Fruit fly (Drosophila melanogaster) whole organism, embryonic: ENCODE data around the gene mRpL16.

Experiments
- Atf6 ChIP-seq: fragments of 200-800 bp; sonication (Bioruptor generic); IDR thresholded peaks from 2 replicates; pipeline ENCODE4 v1.3.6; 2022; ENCODE audit warnings: missing biosample characterization, missing genetic modification characterization
- Bgb ChIP-seq: fragments of 200-800 bp; sonication (Bioruptor generic); IDR thresholded peaks from 2 replicates; pipeline ENCODE4 v1.3.6; 2022; ENCODE audit warnings: missing biosample characterization, missing genetic modification characterization; ENCODE audit not compliant: partially characterized antibody
- BtbVII ChIP-seq: fragments of 200-800 bp; sonication (Bioruptor generic); optimal IDR thresholded peaks from 3 replicates; lab custom pipeline; 2017; ENCODE audit warnings: missing biosample characterization, mild to moderate bottlenecking, missing genetic modification characterization
- CG10462 ChIP-seq: fragments of 200-800 bp; sonication (Bioruptor generic); optimal IDR thresholded peaks from 2 replicates; lab custom pipeline; 2016; ENCODE audit warnings: missing biosample characterization, missing genetic modification characterization
- CG10565 ChIP-seq: fragments of 200-800 bp; sonication (Bioruptor generic); optimal IDR thresholded peaks from 3 replicates; lab custom pipeline; 2016; ENCODE audit warnings: missing biosample characterization, mild to moderate bottlenecking, missing genetic modification characterization
- CG11085 ChIP-seq: fragments of 200-800 bp; sonication (Bioruptor generic); IDR thresholded peaks from 2 replicates; pipeline ENCODE4 v1.3.6; 2022; ENCODE audit warnings: missing biosample characterization, missing genetic modification characterization
- CG13894 ChIP-seq: fragments of 200-800 bp; sonication (Bioruptor generic); optimal IDR thresholded peaks from 3 replicates; lab custom pipeline; 2018; ENCODE audit warnings: missing biosample characterization, mild to moderate bottlenecking, missing genetic modification characterization, moderate library complexity
- CG15269 ChIP-seq: fragments of 200-800 bp; sonication (Bioruptor generic); optimal IDR thresholded peaks from 2 replicates; lab custom pipeline; 2018; ENCODE audit warnings: missing biosample characterization, mild to moderate bottlenecking, missing genetic modification characterization, moderate library complexity
- CG15696 ChIP-seq: fragments of 200-800 bp; sonication (Bioruptor generic); optimal IDR thresholded peaks from 2 replicates; lab custom pipeline; 2019; ENCODE audit warnings: missing biosample characterization, mild to moderate bottlenecking, missing genetic modification characterization, moderate library complexity
- CG18262 ChIP-seq: fragments of 200-800 bp; optimal IDR thresholded peaks from 3 replicates; lab custom pipeline; 2019; ENCODE audit warnings: missing biosample characterization, mild to moderate bottlenecking, missing genetic modification characterization, moderate library complexity
- CG2120 ChIP-seq: fragments of 200-800 bp; sonication (Bioruptor generic); optimal IDR thresholded peaks from 3 replicates; lab custom pipeline; 2016; ENCODE audit warnings: missing biosample characterization, missing genetic modification characterization
- CG31224 ChIP-seq: fragments of 200-800 bp; sonication (Bioruptor generic); IDR thresholded peaks from 2 replicates; pipeline ENCODE4 v1.3.6; 2022; ENCODE audit warnings: missing biosample characterization, missing genetic modification characterization
- CG34422 ChIP-seq: fragments of 200-800 bp; sonication (Bioruptor generic); IDR thresholded peaks from 3 replicates; pipeline ENCODE4 v1.3.6; 2022; ENCODE audit warnings: missing biosample characterization, missing genetic modification characterization
- CG4328 ChIP-seq: fragments of 200-800 bp; sonication (Bioruptor generic); optimal IDR thresholded peaks from 3 replicates; lab custom pipeline; 2017; ENCODE audit warnings: missing biosample characterization, missing genetic modification reagents, missing genetic modification characterization
- CG4730 ChIP-seq: fragments of 200-800 bp; sonication (Bioruptor generic); IDR thresholded peaks from 2 replicates; pipeline ENCODE4 v1.3.6; 2022; ENCODE audit warnings: missing biosample characterization, missing genetic modification characterization
- CG6254 ChIP-seq: fragments of 200-800 bp; sonication (Bioruptor generic); optimal IDR thresholded peaks from 3 replicates; lab custom pipeline; 2017; ENCODE audit warnings: mild to moderate bottlenecking, missing biosample characterization, missing genetic modification reagents, missing genetic modification characterization
- CG8765 ChIP-seq: fragments of 200-800 bp; sonication (Bioruptor generic); IDR thresholded peaks from 2 replicates; pipeline ENCODE4 v1.3.6; 2022; ENCODE audit warnings: missing biosample characterization, missing genetic modification characterization
- CG9727 ChIP-seq: fragments of 200-800 bp; sonication (Bioruptor generic); optimal IDR thresholded peaks from 3 replicates; lab custom pipeline; 2017; ENCODE audit warnings: missing biosample characterization, mild to moderate bottlenecking, missing genetic modification characterization
- CG9797 ChIP-seq: fragments of 200-800 bp; sonication (Bioruptor generic); optimal IDR thresholded peaks from 3 replicates; lab custom pipeline; 2018; ENCODE audit warnings: missing biosample characterization, mild to moderate bottlenecking, missing genetic modification characterization
- Dp ChIP-seq: fragments of 200-800 bp; sonication (Bioruptor generic); optimal IDR thresholded peaks from 2 replicates; lab custom pipeline; 2018; ENCODE audit warnings: missing biosample characterization, mild to moderate bottlenecking, missing genetic modification characterization, moderate library complexity
- H2.0 ChIP-seq: fragments of 200-800 bp; sonication (Bioruptor generic); IDR thresholded peaks from 2 replicates; pipeline ENCODE4 v1.3.6; 2022; ENCODE audit warnings: missing biosample characterization, missing genetic modification characterization
- HLH4C ChIP-seq: fragments of 200-800 bp; sonication (Bioruptor generic); IDR thresholded peaks from 3 replicates; pipeline ENCODE4 v1.3.6; 2022; ENCODE audit warnings: missing biosample characterization, missing genetic modification characterization; ENCODE audit not compliant: partially characterized antibody
- HLH54F ChIP-seq: fragments of 200-800 bp; sonication (Bioruptor generic); optimal IDR thresholded peaks from 3 replicates; lab custom pipeline; 2016; ENCODE audit warnings: missing biosample characterization, missing genetic modification characterization
- Hey ChIP-seq: fragments of 200-800 bp; sonication (Bioruptor generic); optimal IDR thresholded peaks from 3 replicates; lab custom pipeline; 2018; ENCODE audit warnings: missing biosample characterization, mild to moderate bottlenecking, missing genetic modification characterization
- HmgD ChIP-seq: fragments of 200-800 bp; sonication (Bioruptor generic); optimal IDR thresholded peaks from 3 replicates; lab custom pipeline; 2016; ENCODE audit warnings: missing biosample characterization, missing genetic modification characterization
- Hr3 ChIP-seq: fragments of 200-800 bp; sonication (Bioruptor generic); optimal IDR thresholded peaks from 3 replicates; lab custom pipeline; 2016; ENCODE audit warnings: missing biosample characterization, missing genetic modification characterization
- Max ChIP-seq: fragments of 200-800 bp; sonication (Bioruptor generic); optimal IDR thresholded peaks from 2 replicates; lab custom pipeline; 2016; ENCODE audit warnings: missing biosample characterization, mild to moderate bottlenecking, missing genetic modification characterization
- NfI ChIP-seq: fragments of 200-800 bp; sonication (Bioruptor generic); optimal IDR thresholded peaks from 3 replicates; lab custom pipeline; 2018; ENCODE audit warnings: missing biosample characterization, mild to moderate bottlenecking, missing genetic modification characterization, moderate library complexity
- Opbp ChIP-seq: fragments of 200-800 bp; sonication (Bioruptor generic); IDR thresholded peaks from 3 replicates; pipeline ENCODE4 v1.3.6; 2022; ENCODE audit warnings: missing biosample characterization, missing genetic modification characterization; ENCODE audit not compliant: partially characterized antibody
- Sin3A ChIP-seq: fragments of >200 bp; optimal IDR thresholded peaks from 2 replicates; lab custom pipeline; 2018
- Sox102F ChIP-seq: fragments of 200-800 bp; sonication (Bioruptor generic); optimal IDR thresholded peaks from 2 replicates; lab custom pipeline; 2018; ENCODE audit warnings: missing biosample characterization, mild to moderate bottlenecking, missing genetic modification characterization, moderate library complexity
- Xrp1 ChIP-seq: fragments of 200-800 bp; sonication (Bioruptor generic); IDR thresholded peaks from 2 replicates; pipeline ENCODE4 v1.3.6; 2022; ENCODE audit warnings: missing biosample characterization, missing genetic modification characterization
- YL-1 ChIP-seq: fragments of 200-800 bp; sonication (Bioruptor generic); optimal IDR thresholded peaks from 3 replicates; lab custom pipeline; 2017; ENCODE audit warnings: missing biosample characterization, mild to moderate bottlenecking, missing genetic modification characterization
- ato ChIP-seq: fragments of 200-800 bp; sonication (Bioruptor generic); IDR thresholded peaks from 2 replicates; pipeline ENCODE4 v1.3.6; 2022; ENCODE audit warnings: missing biosample characterization, missing genetic modification characterization; ENCODE audit not compliant: partially characterized antibody
- cg ChIP-seq: fragments of 200-800 bp; sonication (Bioruptor generic); optimal IDR thresholded peaks from 3 replicates; lab custom pipeline; 2019; ENCODE audit warnings: missing biosample characterization, mild to moderate bottlenecking, missing genetic modification characterization, moderate library complexity
- chinmo ChIP-seq: fragments of 200-800 bp; sonication (Bioruptor generic); IDR thresholded peaks from 4 replicates; pipeline ENCODE4 v1.3.6; 2022; ENCODE audit warnings: missing biosample characterization, missing genetic modification characterization; ENCODE audit not compliant: partially characterized antibody
- crp ChIP-seq, 2 experiments: fragments of 200-800 bp; sonication (Bioruptor generic); optimal IDR thresholded peaks; 2 replicates in 1 of 2; 3 replicates in 1 of 2; lab custom pipeline; 2017; ENCODE audit warnings: missing biosample characterization in 2 of 2, missing genetic modification characterization in 2 of 2, mild to moderate bottlenecking in 1 of 2, moderate library complexity in 1 of 2
- dimm ChIP-seq: fragments of 200-800 bp; sonication (Bioruptor generic); IDR thresholded peaks from 2 replicates; pipeline ENCODE4 v1.3.6; 2022; ENCODE audit warnings: missing biosample characterization, missing genetic modification characterization
- dm ChIP-seq: fragments of 200-800 bp; sonication (Bioruptor generic); optimal IDR thresholded peaks from 3 replicates; lab custom pipeline; 2016; ENCODE audit warnings: missing biosample characterization, missing genetic modification characterization
- en ChIP-seq: fragments of 200-800 bp; sonication (Bioruptor generic); optimal IDR thresholded peaks from 2 replicates; lab custom pipeline; 2016; ENCODE audit warnings: missing biosample characterization, missing genetic modification characterization
- fru ChIP-seq: fragments of >200 bp; optimal IDR thresholded peaks from 2 replicates; lab custom pipeline; 2017
- insv ChIP-seq, 2 experiments: fragments of 200-800 bp; sonication (Bioruptor generic); optimal IDR thresholded peaks; 3 replicates each; lab custom pipeline; 2016 to 2018; ENCODE audit warnings: missing biosample characterization in 2 of 2, missing genetic modification characterization in 2 of 2
- jigr1 ChIP-seq: fragments of 200-800 bp; sonication (Bioruptor generic); IDR thresholded peaks from 3 replicates; pipeline ENCODE4 v1.3.6; 2022; ENCODE audit warnings: missing biosample characterization, missing genetic modification characterization
- nom ChIP-seq: fragments of 200-800 bp; sonication (Bioruptor generic); optimal IDR thresholded peaks from 2 replicates; lab custom pipeline; 2017; ENCODE audit warnings: missing biosample characterization, missing genetic modification characterization, mild to moderate bottlenecking, moderate library complexity, missing genetic modification reagents
- pfk ChIP-seq: fragments of 200-800 bp; sonication (Bioruptor generic); optimal IDR thresholded peaks from 2 replicates; lab custom pipeline; 2018; ENCODE audit warnings: missing biosample characterization, mild to moderate bottlenecking, missing genetic modification characterization, moderate library complexity
- sens ChIP-seq: fragments of 200-800 bp; sonication (Bioruptor generic); peaks from one replicate; lab custom pipeline; 2016; ENCODE audit warnings: missing biosample characterization, missing genetic modification characterization
- trem ChIP-seq: fragments of 200-800 bp; optimal IDR thresholded peaks from 3 replicates; lab custom pipeline; 2019; ENCODE audit warnings: missing biosample characterization, mild to moderate bottlenecking, missing genetic modification characterization, moderate library complexity
- vnd ChIP-seq: fragments of 200-800 bp; sonication (Bioruptor generic); IDR thresholded peaks from 3 replicates; pipeline ENCODE4 v1.3.6; 2022; ENCODE audit warnings: missing biosample characterization, missing genetic modification characterization; ENCODE audit not compliant: partially characterized antibody
- z ChIP-seq: fragments of 200-800 bp; sonication (Bioruptor generic); IDR thresholded peaks from 3 replicates; pipeline ENCODE4 v1.3.6; 2022; ENCODE audit warnings: missing biosample characterization, missing genetic modification characterization
- zf30C ChIP-seq: fragments of 200-800 bp; sonication (Bioruptor generic); optimal IDR thresholded peaks from 3 replicates; lab custom pipeline; 2018; ENCODE audit warnings: missing biosample characterization, mild to moderate bottlenecking, missing genetic modification characterization
- zfh2 ChIP-seq: fragments of 200-800 bp; sonication (Bioruptor generic); optimal IDR thresholded peaks from 2 replicates; lab custom pipeline; 2016; ENCODE audit warnings: missing biosample characterization, missing genetic modification characterization

Gene mRpL16

dm6 chrX:1854070-1854469 is 36.0 kb upstream of the mRpL16 start (continued):
- TF ChIP-seq vnd (GFP tag; lab: Robert Waterston, UW) = no peak
- TF ChIP-seq CG6254 (GFP tag; lab: Kevin White, UChicago) = no peak
- TF ChIP-seq Bgb (GFP tag; lab: Robert Waterston, UW) = no peak
- TF ChIP-seq CG10462 (GFP tag; lab: Kevin White, UChicago) = no peak
- peak; percentile 40 for TF ChIP-seq Max (GFP tag; lab: Kevin White, UChicago)
- TF ChIP-seq CG15269 (tag; lab: Kevin White, UChicago) = peak; percentile 64
- TF ChIP-seq CG4730 = no peak
- TF ChIP-seq zfh2 = no peak
- TF ChIP-seq Dp (GFP tag; lab: Kevin White, UChicago) = no peak
- TF ChIP-seq Opbp (GFP tag; lab: Robert Waterston, UW) = no peak
- TF ChIP-seq nom = no peak
- TF ChIP-seq HLH54F (GFP tag; lab: Kevin White, UChicago) = peak; percentile 11
- no peak for TF ChIP-seq Sin3A (lab: Kevin White, UChicago)
- TF ChIP-seq pfk (GFP tag; lab: Kevin White, UChicago) = peak; percentile 43
- no peak for TF ChIP-seq crp (GFP tag; optimal IDR thresholded peaks at IDR 0.05; lab: Kevin White, UChicago)
- no peak for TF ChIP-seq chinmo (GFP tag; lab: Robert Waterston, UW)
- peak; percentile 43; the same call in 1 of the 2 replicates for TF ChIP-seq dimm (GFP tag; lab: Robert Waterston, UW)
- no peak for TF ChIP-seq fru (lab: Kevin White, UChicago)
- TF ChIP-seq ato (GFP tag; lab: Robert Waterston, UW) = no peak
- no peak for TF ChIP-seq trem
- TF ChIP-seq CG34422 (GFP tag; lab: Robert Waterston, UW) = no peak
- TF ChIP-seq HLH4C (GFP tag; lab: Robert Waterston, UW) = no peak
- TF ChIP-seq CG11085 (GFP tag; lab: Robert Waterston, UW) = no peak
- TF ChIP-seq Hr3 (GFP tag; lab: Kevin White, UChicago) = no peak
- TF ChIP-seq CG9797 (GFP tag; lab: Kevin White, UChicago) = no peak
- peak; percentile 83 for TF ChIP-seq CG13894 (tag; lab: Kevin White, UChicago)
- no peak for TF ChIP-seq CG8765
- peak; percentile 89 for TF ChIP-seq BtbVII (GFP tag; lab: Kevin White, UChicago)
- peak; percentile 57 for TF ChIP-seq CG9727
- TF ChIP-seq H2.0 (GFP tag; lab: Robert Waterston, UW) = peak; percentile 27; the same call in 1 of the 2 replicates
- TF ChIP-seq en = no peak
- 0 out of 3 replicates have a peak, but pooled peaks have one; percentile 41 for TF ChIP-seq z
- TF ChIP-seq CG15696 (tag; lab: Kevin White, UChicago) = no peak
- peak; percentile 14 for TF ChIP-seq Sox102F
- TF ChIP-seq CG10565 = no peak
- no peak for TF ChIP-seq cg
- 0 out of 2 replicates have a peak, but pooled peaks have one; percentile 37 for TF ChIP-seq CG31224 (GFP tag; lab: Robert Waterston, UW)
- peak; percentile 92 for TF ChIP-seq Atf6
- peak; percentile 25 for TF ChIP-seq NfI
- TF ChIP-seq zf30C = no peak
- TF ChIP-seq Hey (tag; lab: Kevin White, UChicago) = peak; percentile 73
- no peak for TF ChIP-seq dm (GFP tag; lab: Kevin White, UChicago)
- TF ChIP-seq CG4328 (GFP tag; lab: Kevin White, UChicago) = peak; percentile 64
- TF ChIP-seq sens = peak; percentile 88
- TF ChIP-seq HmgD (GFP tag; lab: Kevin White, UChicago) = no peak
- TF ChIP-seq YL-1 = peak; percentile 36
- peak in 1 of 2 experiments; percentile 51 for TF ChIP-seq insv (GFP tag; optimal IDR thresholded peaks at IDR 0.05; lab: Kevin White, UChicago)
- no peak for TF ChIP-seq CG18262
- TF ChIP-seq Xrp1 (GFP tag; lab: Robert Waterston, UW) = no peak
- no peak for TF ChIP-seq jigr1 (GFP tag; lab: Robert Waterston, UW)
- peak; percentile 81 for TF ChIP-seq CG2120 (GFP tag; lab: Kevin White, UChicago)
